Worm (Caenorhabditis elegans) whole organism, L1 larva: ENCODE results near the gene C50B6.3.

ENCODE experiments used
- C04F5.9 ChIP-seq: sonication (generic microtip); optimal IDR thresholded peaks from 2 replicates; lab custom pipeline; 2016; ENCODE audit warnings: missing genetic modification characterization, missing compliant biosample characterization
- C16A3.4 ChIP-seq: fragments of 150-350 bp; optimal IDR thresholded peaks from 2 replicates; lab custom pipeline; 2014; ENCODE audit warnings: missing biosample characterization, missing genetic modification characterization
- C34B4.2 ChIP-seq: sonication (generic microtip); optimal IDR thresholded peaks from 2 replicates; lab custom pipeline; 2017; ENCODE audit warnings: mild to moderate bottlenecking, missing genetic modification characterization, missing compliant biosample characterization
- aha-1 ChIP-seq: fragments of 150-350 bp; optimal IDR thresholded peaks from 2 replicates; lab custom pipeline; 2014; ENCODE audit warnings: missing biosample characterization, missing genetic modification characterization
- alr-1 ChIP-seq: fragments of 200-800 bp; sonication (Bioruptor generic); optimal IDR thresholded peaks from 2 replicates; lab custom pipeline; 2018; ENCODE audit warnings: borderline replicate concordance, mild to moderate bottlenecking, missing genetic modification characterization, missing compliant biosample characterization
- ama-1 ChIP-seq: fragments of 150-350 bp; optimal IDR thresholded peaks from 2 replicates; lab custom pipeline; 2014
- blmp-1 ChIP-seq: fragments of 150-350 bp; optimal IDR thresholded peaks from 2 replicates; lab custom pipeline; 2014; ENCODE audit warnings: missing biosample characterization, missing genetic modification characterization
- ceh-8 ChIP-seq: fragments of 200-800 bp; sonication (Bioruptor generic); optimal IDR thresholded peaks from 2 replicates; lab custom pipeline; 2018; ENCODE audit warnings: mild to moderate bottlenecking, missing genetic modification characterization, moderate library complexity, missing compliant biosample characterization
- ces-1 ChIP-seq: fragments of 150-350 bp; optimal IDR thresholded peaks from 2 replicates; lab custom pipeline; 2014; ENCODE audit warnings: missing biosample characterization, missing genetic modification reagents, missing genetic modification characterization
- dpl-1 ChIP-seq, 3 experiments: fragments of 150-350 bp in 2 of 3; sonication (generic microtip) in 1 of 3; optimal IDR thresholded peaks; 2 replicates each; lab custom pipeline; 2014 to 2017; ENCODE audit warnings: missing biosample characterization in 3 of 3, missing genetic modification characterization in 3 of 3, missing genetic modification reagents in 3 of 3
- dsc-1 ChIP-seq: sonication (generic microtip); optimal IDR thresholded peaks from 2 replicates; lab custom pipeline; 2016; ENCODE audit warnings: mild to moderate bottlenecking, missing genetic modification characterization, missing compliant biosample characterization
- egl-13 ChIP-seq: sonication (generic microtip); optimal IDR thresholded peaks from 2 replicates; lab custom pipeline; 2016; ENCODE audit warnings: missing genotype, missing genetic modification reagents, missing genetic modification characterization, missing compliant biosample characterization
- egl-27 ChIP-seq, 2 experiments: fragments of 150-350 bp in 1 of 2; sonication (generic microtip); optimal IDR thresholded peaks; 3 replicates each; lab custom pipeline; 2017 to 2018; ENCODE audit warnings: missing biosample characterization in 2 of 2, missing genetic modification characterization in 2 of 2, missing genetic modification reagents in 2 of 2
- elt-2 ChIP-seq: sonication (generic microtip); optimal IDR thresholded peaks from 2 replicates; lab custom pipeline; 2016; ENCODE audit warnings: missing genetic modification characterization, mild to moderate bottlenecking, inconsistent platforms, missing compliant biosample characterization, missing genetic modification reagents
- elt-3 ChIP-seq, 6 experiments: fragments of 150-350 bp in 1 of 6; sonication (generic microtip); optimal IDR thresholded peaks; 2 replicates each; lab custom pipeline; 2017 to 2018; ENCODE audit warnings: missing biosample characterization in 6 of 6, missing genetic modification characterization in 6 of 6, inconsistent platforms in 1 of 6
- ets-5 ChIP-seq: fragments of 200-800 bp; sonication (Bioruptor generic); IDR thresholded peaks from 2 replicates; pipeline ENCODE4 v1.3.6; 2022; ENCODE audit warnings: missing genetic modification characterization, missing compliant biosample characterization
- grh-1 ChIP-seq: fragments of 200-800 bp; sonication (Bioruptor generic); IDR thresholded peaks from 2 replicates; pipeline ENCODE4 v1.3.6; 2022; ENCODE audit warnings: missing genetic modification reagents, missing genetic modification characterization, missing compliant biosample characterization
- hlh-17 ChIP-seq: fragments of 200-800 bp; sonication (Bioruptor generic); optimal IDR thresholded peaks from 2 replicates; lab custom pipeline; 2018; ENCODE audit warnings: missing genetic modification characterization, mild to moderate bottlenecking, missing compliant biosample characterization, moderate library complexity, borderline replicate concordance
- isw-1 ChIP-seq: fragments of 200-800 bp; sonication (Bioruptor generic); IDR thresholded peaks from 2 replicates; pipeline ENCODE4 v1.3.6; 2022; ENCODE audit warnings: missing genetic modification characterization, missing compliant biosample characterization
- jun-1 ChIP-seq: fragments of 150-350 bp; optimal IDR thresholded peaks from 2 replicates; lab custom pipeline; 2014; ENCODE audit warnings: missing biosample characterization, missing genetic modification reagents, missing genetic modification characterization
- lin-14 ChIP-seq: fragments of 200-800 bp; sonication (Bioruptor generic); optimal IDR thresholded peaks from 2 replicates; lab custom pipeline; 2018; ENCODE audit warnings: mild to moderate bottlenecking, missing genetic modification characterization, moderate library complexity, missing compliant biosample characterization
- lin-39 ChIP-seq: fragments of 150-350 bp; optimal IDR thresholded peaks from 2 replicates; lab custom pipeline; 2014; ENCODE audit warnings: missing biosample characterization, missing genetic modification reagents, missing genetic modification characterization
- lsy-2 ChIP-seq, 2 experiments: fragments of 150-350 bp; optimal IDR thresholded peaks; 2 replicates each; lab custom pipeline; 2014; ENCODE audit warnings: missing biosample characterization in 2 of 2, missing genetic modification characterization in 2 of 2
- mdl-1 ChIP-seq, 2 experiments: fragments of 150-350 bp; optimal IDR thresholded peaks; 2 replicates each; lab custom pipeline; 2014 to 2017; ENCODE audit warnings: missing biosample characterization in 2 of 2, missing genetic modification characterization in 2 of 2, inconsistent platforms in 1 of 2
- nhr-20 ChIP-seq: sonication (generic microtip); optimal IDR thresholded peaks from 2 replicates; lab custom pipeline; 2016; ENCODE audit warnings: mild to moderate bottlenecking, missing genetic modification characterization, missing compliant biosample characterization
- nhr-237 ChIP-seq: fragments of 150-350 bp; optimal IDR thresholded peaks from 2 replicates; lab custom pipeline; 2014; ENCODE audit warnings: missing biosample characterization, missing genetic modification characterization
- nhr-47 ChIP-seq: sonication (generic microtip); optimal IDR thresholded peaks from 2 replicates; lab custom pipeline; 2016; ENCODE audit warnings: mild to moderate bottlenecking, missing genetic modification characterization, moderate library complexity, missing compliant biosample characterization
- nhr-71 ChIP-seq: sonication (generic microtip); optimal IDR thresholded peaks from 2 replicates; lab custom pipeline; 2016; ENCODE audit warnings: mild to moderate bottlenecking, missing genetic modification characterization, moderate library complexity, missing compliant biosample characterization
- nhr-77 ChIP-seq: fragments of 150-350 bp; optimal IDR thresholded peaks from 2 replicates; lab custom pipeline; 2014; ENCODE audit warnings: missing biosample characterization, missing genetic modification characterization
- rnt-1 ChIP-seq: sonication (generic microtip); optimal IDR thresholded peaks from 2 replicates; lab custom pipeline; 2016; ENCODE audit warnings: mild to moderate bottlenecking, missing genetic modification characterization, moderate library complexity, missing compliant biosample characterization
- skn-1 ChIP-seq: fragments of 150-350 bp; optimal IDR thresholded peaks from 2 replicates; lab custom pipeline; 2014; ENCODE audit warnings: missing biosample characterization, missing genetic modification characterization
- snpc-4 ChIP-seq: fragments of 150-350 bp; optimal IDR thresholded peaks from 2 replicates; lab custom pipeline; 2014; ENCODE audit warnings: missing biosample characterization, missing genetic modification characterization
- sox-4 ChIP-seq: sonication (generic microtip); optimal IDR thresholded peaks from 2 replicates; lab custom pipeline; 2016; ENCODE audit warnings: missing genetic modification characterization, missing compliant biosample characterization
- swsn-7 ChIP-seq: sonication (generic microtip); optimal IDR thresholded peaks from 2 replicates; lab custom pipeline; 2016; ENCODE audit warnings: missing genetic modification characterization, missing compliant biosample characterization
- tbx-2 ChIP-seq: sonication (generic microtip); optimal IDR thresholded peaks from 2 replicates; lab custom pipeline; 2016; ENCODE audit warnings: missing genetic modification characterization, missing compliant biosample characterization
- unc-30 ChIP-seq: sonication (generic microtip); optimal IDR thresholded peaks from 2 replicates; lab custom pipeline; 2017; ENCODE audit warnings: missing biosample characterization, missing genetic modification characterization
- unc-86 ChIP-seq: sonication (generic microtip); optimal IDR thresholded peaks from 2 replicates; lab custom pipeline; 2016; ENCODE audit warnings: missing genetic modification characterization, missing compliant biosample characterization
- unc-98 ChIP-seq: fragments of 200-800 bp; sonication (Bioruptor generic); IDR thresholded peaks from 2 replicates; pipeline ENCODE4 v1.3.6; 2022; ENCODE audit warnings: missing genetic modification characterization, missing compliant biosample characterization
- vab-15 ChIP-seq: sonication (generic microtip); optimal IDR thresholded peaks from 2 replicates; lab custom pipeline; 2017; ENCODE audit warnings: missing genotype, mild to moderate bottlenecking, missing genetic modification characterization, missing compliant biosample characterization
- xbp-1 ChIP-seq: sonication (generic microtip); optimal IDR thresholded peaks from 2 replicates; lab custom pipeline; 2016; ENCODE audit warnings: missing genetic modification characterization, missing compliant biosample characterization
- zag-1 ChIP-seq: fragments of 150-350 bp; optimal IDR thresholded peaks from 2 replicates; lab custom pipeline; 2014; ENCODE audit warnings: missing biosample characterization, missing genetic modification characterization
- ztf-4 ChIP-seq: fragments of 150-350 bp; optimal IDR thresholded peaks from 2 replicates; lab custom pipeline; 2014; ENCODE audit warnings: missing biosample characterization, missing genetic modification characterization

Gene C50B6.3

ce11 chrV:13342235-13342634 is 28.9 kb downstream of the C50B6.3 start:
- no peak for TF ChIP-seq isw-1 (GFP tag; lab: Robert Waterston, UW)
- TF ChIP-seq dsc-1 (tag; lab: Kevin White, UChicago) = peak; percentile 76

DNA sequence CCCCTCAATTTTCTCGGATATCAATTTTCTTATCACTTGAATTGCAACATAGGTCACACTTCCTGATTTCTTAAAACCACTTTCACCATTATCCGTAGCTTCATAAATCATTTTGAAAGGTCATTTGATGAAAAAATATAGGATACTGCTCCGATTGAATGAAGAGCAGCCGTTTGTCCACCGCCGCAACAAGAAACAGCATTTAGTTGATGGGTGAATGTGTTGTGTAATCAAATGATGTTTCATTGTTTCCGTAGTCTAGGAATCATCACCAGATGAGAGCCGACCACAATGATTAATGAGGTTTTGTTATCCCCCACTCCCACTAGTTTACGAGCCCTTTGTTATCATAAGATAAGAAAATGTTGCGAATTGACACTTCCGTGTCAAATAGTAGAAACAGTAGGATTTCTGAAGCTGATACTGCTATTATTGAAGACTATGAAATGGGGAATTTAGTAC is 32.5 kb downstream of the C50B6.3 start, which contains the start of gene twk-43:
Gene twk-43 (plus strand): TSS at position 412 of the 462 bp plus-strand sequence.
- TF ChIP-seq C16A3.4 (tag; lab: Kevin White, UChicago) = no peak
- TF ChIP-seq lin-39 (tag; lab: Kevin White, UChicago) = peak; percentile 56
- TF ChIP-seq alr-1 (tag; lab: Kevin White, UChicago) = no peak
- TF ChIP-seq swsn-7 (tag; lab: Kevin White, UChicago) = no peak
- TF ChIP-seq ets-5 (GFP tag; lab: Robert Waterston, UW) = no peak
- peak; percentile 71 for TF ChIP-seq dsc-1 (tag; lab: Kevin White, UChicago)
- no peak for TF ChIP-seq unc-30 (tag; lab: Kevin White, UChicago)
- no peak for TF ChIP-seq skn-1 (tag; lab: Kevin White, UChicago)
- TF ChIP-seq ama-1 (lab: Kevin White, UChicago) = no peak
- TF ChIP-seq egl-27 (tag; optimal IDR thresholded peaks at IDR 0.05; lab: Kevin White, UChicago) = no peak
- TF ChIP-seq nhr-237 (tag; lab: Kevin White, UChicago) = no peak
- TF ChIP-seq nhr-77 (tag; lab: Kevin White, UChicago) = no peak
- no peak for TF ChIP-seq mdl-1 (tag; optimal IDR thresholded peaks at IDR 0.05; lab: Kevin White, UChicago)
- no peak for TF ChIP-seq sox-4 (tag; lab: Kevin White, UChicago)
- no peak for TF ChIP-seq dpl-1 (GFP tag; optimal IDR thresholded peaks at IDR 0.05; lab: Kevin White, UChicago)
- TF ChIP-seq nhr-20 (tag; lab: Kevin White, UChicago) = peak; percentile 25
- TF ChIP-seq nhr-71 (tag; lab: Kevin White, UChicago) = peak; percentile 79
- TF ChIP-seq grh-1 (GFP tag; lab: Robert Waterston, UW) = no peak
- no peak for TF ChIP-seq aha-1 (tag; lab: Kevin White, UChicago)
- TF ChIP-seq nhr-47 (tag; lab: Kevin White, UChicago) = no peak
- no peak for TF ChIP-seq egl-13 (tag; lab: Kevin White, UChicago)
- TF ChIP-seq isw-1 (GFP tag; lab: Robert Waterston, UW) = no peak
- TF ChIP-seq ceh-8 = no peak
- no peak for TF ChIP-seq elt-2 (tag; lab: Kevin White, UChicago)
- TF ChIP-seq elt-3 (tag; optimal IDR thresholded peaks at IDR 0.05; lab: Kevin White, UChicago) = no peak
- peak; percentile 10 for TF ChIP-seq tbx-2
- no peak for TF ChIP-seq xbp-1 (tag; lab: Kevin White, UChicago)
- TF ChIP-seq snpc-4 (tag; lab: Kevin White, UChicago) = no peak
- no peak for TF ChIP-seq blmp-1
- no peak for TF ChIP-seq ztf-4 (tag; lab: Kevin White, UChicago)
- no peak for TF ChIP-seq unc-86 (tag; lab: Kevin White, UChicago)
- peak; percentile 85 for TF ChIP-seq rnt-1
- no peak for TF ChIP-seq C04F5.9
- TF ChIP-seq jun-1 (tag; lab: Kevin White, UChicago) = no peak
- peak; percentile 88 for TF ChIP-seq lin-14 (GFP tag; lab: Kevin White, UChicago)
- no peak for TF ChIP-seq ces-1 (GFP tag; lab: Kevin White, UChicago)
- TF ChIP-seq hlh-17 = no peak
- peak in 1 of 2 experiments; percentile 2 for TF ChIP-seq lsy-2 (tag; optimal IDR thresholded peaks at IDR 0.05; lab: Kevin White, UChicago)
- no peak for TF ChIP-seq unc-98 (GFP tag; lab: Robert Waterston, UW)
- TF ChIP-seq C34B4.2 = no peak
- peak; percentile 4 for TF ChIP-seq vab-15 (tag; lab: Kevin White, UChicago)
- TF ChIP-seq zag-1 (tag; lab: Kevin White, UChicago) = no peak
